Worm (Caenorhabditis elegans) whole organism, young adult: ENCODE results near the gene C34E11.2.

Experiments
- B0019.2 ChIP-seq: fragments of 200-800 bp; sonication (Bioruptor generic); conservative IDR thresholded peaks from 2 replicates; pipeline ENCODE4 v1.3.6; 2022; ENCODE audit warnings: missing genetic modification reagents, missing genetic modification characterization, missing compliant biosample characterization
- B0261.1 ChIP-seq: sonication (generic microtip); optimal IDR thresholded peaks from 2 replicates; lab custom pipeline; 2016; ENCODE audit warnings: mild to moderate bottlenecking, missing genetic modification characterization, moderate library complexity, missing compliant biosample characterization
- F22D6.2 ChIP-seq: sonication (generic microtip); optimal IDR thresholded peaks from 2 replicates; lab custom pipeline; 2016; ENCODE audit warnings: mild to moderate bottlenecking, missing genetic modification characterization, missing compliant biosample characterization
- F33H1.4 ChIP-seq: fragments of 200-800 bp; sonication (Bioruptor generic); IDR thresholded peaks from 2 replicates; pipeline ENCODE4 v1.3.6; 2022; ENCODE audit warnings: missing genetic modification reagents, missing genetic modification characterization, missing compliant biosample characterization
- F39B2.1 ChIP-seq: fragments of 200-800 bp; sonication (Bioruptor generic); IDR thresholded peaks from 2 replicates; pipeline ENCODE4 v1.3.6; 2022; ENCODE audit warnings: missing genetic modification reagents, missing genetic modification characterization, missing compliant biosample characterization
- F57C9.4 ChIP-seq: sonication (generic microtip); optimal IDR thresholded peaks from 2 replicates; lab custom pipeline; 2017; ENCODE audit warnings: mild to moderate bottlenecking, missing genetic modification characterization, missing compliant biosample characterization
- K11D2.4 ChIP-seq: fragments of 200-800 bp; sonication (Bioruptor generic); IDR thresholded peaks from 2 replicates; pipeline ENCODE4 v1.3.6; 2022; ENCODE audit warnings: missing genetic modification reagents, missing genetic modification characterization, missing compliant biosample characterization
- K12H6.12 ChIP-seq: fragments of 200-800 bp; sonication (Bioruptor generic); optimal IDR thresholded peaks from 2 replicates; lab custom pipeline; 2018; ENCODE audit warnings: mild to moderate bottlenecking, missing genetic modification characterization, missing compliant biosample characterization
- T26A5.8 ChIP-seq: sonication (generic microtip); optimal IDR thresholded peaks from 2 replicates; lab custom pipeline; 2016; ENCODE audit warnings: missing genetic modification characterization, missing compliant biosample characterization
- Y67H2A.10 ChIP-seq: fragments of 200-800 bp; sonication (Bioruptor generic); conservative IDR thresholded peaks from 2 replicates; pipeline ENCODE4 v1.3.6; 2022; ENCODE audit warnings: missing genetic modification reagents, missing genetic modification characterization, missing compliant biosample characterization
- Y79H2A.3 ChIP-seq: fragments of 200-800 bp; sonication (Bioruptor generic); conservative IDR thresholded peaks from 2 replicates; pipeline ENCODE4 v1.3.6; 2022; ENCODE audit warnings: missing genetic modification reagents, missing genetic modification characterization, missing compliant biosample characterization
- Y95B8A.8 ChIP-seq: fragments of 200-800 bp; sonication (Bioruptor generic); IDR thresholded peaks from 2 replicates; pipeline ENCODE4 v1.3.6; 2022; ENCODE audit warnings: missing genetic modification reagents, missing genetic modification characterization, missing compliant biosample characterization
- akir-1 ChIP-seq: fragments of 200-800 bp; sonication (Bioruptor generic); optimal IDR thresholded peaks from 2 replicates; lab custom pipeline; 2018; ENCODE audit warnings: mild to moderate bottlenecking, missing genetic modification characterization, moderate library complexity, missing compliant biosample characterization
- athp-1 ChIP-seq: sonication (generic microtip); optimal IDR thresholded peaks from 2 replicates; lab custom pipeline; 2017; ENCODE audit warnings: mild to moderate bottlenecking, missing genetic modification characterization, missing compliant biosample characterization
- cebp-1 ChIP-seq, 2 experiments: fragments of 200-800 bp in 1 of 2; sonication (Bioruptor generic) in 1 of 2; sonication (generic microtip) in 1 of 2; IDR thresholded peaks in 1 of 2; optimal IDR thresholded peaks in 1 of 2; 2 replicates each; pipeline versions ENCODE4 v1.3.6 to Lab custom; 2017 to 2022; ENCODE audit warnings: missing compliant biosample characterization in 2 of 2, missing genetic modification characterization in 2 of 2, mild to moderate bottlenecking in 1 of 2, missing genetic modification reagents in 1 of 2, moderate library complexity in 1 of 2
- cebp-2 ChIP-seq: fragments of 200-800 bp; sonication (Bioruptor generic); IDR thresholded peaks from 2 replicates; pipeline ENCODE4 v1.3.6; 2022; ENCODE audit warnings: missing genetic modification characterization, missing compliant biosample characterization
- ceh-100 ChIP-seq: fragments of 200-800 bp; sonication (Bioruptor generic); IDR thresholded peaks from 2 replicates; pipeline ENCODE4 v1.3.6; 2022; ENCODE audit warnings: missing genetic modification reagents, missing genetic modification characterization, missing compliant biosample characterization
- ceh-27 ChIP-seq: fragments of 200-800 bp; sonication (Bioruptor generic); optimal IDR thresholded peaks from 2 replicates; lab custom pipeline; 2018; ENCODE audit warnings: mild to moderate bottlenecking, missing genetic modification characterization, moderate library complexity, missing compliant biosample characterization
- ceh-40 ChIP-seq: fragments of 200-800 bp; sonication (Bioruptor generic); IDR thresholded peaks from 2 replicates; pipeline ENCODE4 v1.3.6; 2022; ENCODE audit warnings: missing genetic modification characterization, missing compliant biosample characterization
- ceh-58 ChIP-seq: fragments of 200-800 bp; sonication (Bioruptor generic); IDR thresholded peaks from 2 replicates; pipeline ENCODE4 v1.3.6; 2022; ENCODE audit warnings: missing genetic modification characterization, missing compliant biosample characterization
- ceh-91 ChIP-seq: fragments of 200-800 bp; sonication (Bioruptor generic); IDR thresholded peaks from 2 replicates; pipeline ENCODE4 v1.3.6; 2022; ENCODE audit warnings: missing genetic modification reagents, missing genetic modification characterization, missing compliant biosample characterization
- efl-1 ChIP-seq: fragments of 150-350 bp; optimal IDR thresholded peaks from 2 replicates; lab custom pipeline; 2014; ENCODE audit warnings: missing biosample characterization, missing genetic modification reagents, missing genetic modification characterization
- hlh-12 ChIP-seq: sonication (generic microtip); optimal IDR thresholded peaks from 2 replicates; lab custom pipeline; 2016; ENCODE audit warnings: missing genetic modification characterization, missing compliant biosample characterization
- hlh-26 ChIP-seq: fragments of 200-800 bp; sonication (Bioruptor generic); conservative IDR thresholded peaks from 2 replicates; pipeline ENCODE4 v1.3.6; 2022; ENCODE audit warnings: missing genetic modification reagents, missing genetic modification characterization, missing compliant biosample characterization
- let-526 ChIP-seq: fragments of 200-800 bp; sonication (Bioruptor generic); IDR thresholded peaks from 2 replicates; pipeline ENCODE4 v1.3.6; 2022; ENCODE audit warnings: missing genetic modification reagents, missing genetic modification characterization, missing compliant biosample characterization
- lin-35 ChIP-seq, 3 experiments: fragments of 150-350 bp in 2 of 3; sonication (generic microtip) in 1 of 3; optimal IDR thresholded peaks; 2 replicates each; lab custom pipeline; 2014 to 2018; ENCODE audit warnings: missing biosample characterization in 3 of 3, missing genetic modification characterization in 3 of 3, missing genetic modification reagents in 3 of 3
- lsl-1 ChIP-seq: fragments of 200-800 bp; sonication (Bioruptor generic); optimal IDR thresholded peaks from 2 replicates; lab custom pipeline; 2018; ENCODE audit warnings: mild to moderate bottlenecking, missing genetic modification characterization, moderate library complexity, missing compliant biosample characterization
- madf-10 ChIP-seq: sonication (generic microtip); optimal IDR thresholded peaks from 2 replicates; lab custom pipeline; 2016; ENCODE audit warnings: mild to moderate bottlenecking, missing genetic modification characterization, missing compliant biosample characterization
- madf-6 ChIP-seq: fragments of 200-800 bp; sonication (Bioruptor generic); IDR thresholded peaks from 2 replicates; pipeline ENCODE4 v1.3.6; 2022; ENCODE audit warnings: missing genetic modification reagents, missing genetic modification characterization, missing compliant biosample characterization
- madf-8 ChIP-seq: fragments of 200-800 bp; sonication (Bioruptor generic); conservative IDR thresholded peaks from 2 replicates; pipeline ENCODE4 v1.3.6; 2022; ENCODE audit warnings: missing genetic modification reagents, missing genetic modification characterization, missing compliant biosample characterization
- mel-28 ChIP-seq: sonication (generic microtip); optimal IDR thresholded peaks from 2 replicates; lab custom pipeline; 2016; ENCODE audit warnings: borderline replicate concordance, mild to moderate bottlenecking, missing genetic modification characterization, missing compliant biosample characterization
- nfyb-1 ChIP-seq: fragments of 200-800 bp; sonication (Bioruptor generic); IDR thresholded peaks from 2 replicates; pipeline ENCODE4 v1.3.6; 2022; ENCODE audit warnings: missing genetic modification reagents, missing genetic modification characterization, missing compliant biosample characterization
- nhr-120 ChIP-seq: fragments of 200-800 bp; sonication (Bioruptor generic); IDR thresholded peaks from 2 replicates; pipeline ENCODE4 v1.3.6; 2022; ENCODE audit warnings: missing genetic modification characterization, missing compliant biosample characterization
- nhr-80 ChIP-seq: sonication (generic microtip); optimal IDR thresholded peaks from 2 replicates; lab custom pipeline; 2016; ENCODE audit warnings: missing genetic modification characterization, missing compliant biosample characterization
- nhr-90 ChIP-seq: sonication (generic microtip); optimal IDR thresholded peaks from 2 replicates; lab custom pipeline; 2016; ENCODE audit warnings: missing genotype, mild to moderate bottlenecking, missing genetic modification characterization, missing compliant biosample characterization
- rcor-1 ChIP-seq: fragments of 200-800 bp; sonication (Bioruptor generic); IDR thresholded peaks from 2 replicates; pipeline ENCODE4 v1.3.6; 2022; ENCODE audit warnings: missing genetic modification reagents, missing genetic modification characterization, missing compliant biosample characterization
- sptf-2 ChIP-seq: fragments of 200-800 bp; sonication (Bioruptor generic); optimal IDR thresholded peaks from 2 replicates; lab custom pipeline; 2018; ENCODE audit warnings: mild to moderate bottlenecking, missing genetic modification characterization, missing compliant biosample characterization
- unc-130 ChIP-seq: sonication (generic microtip); optimal IDR thresholded peaks from 2 replicates; lab custom pipeline; 2016; ENCODE audit warnings: missing genetic modification reagents, missing genetic modification characterization, missing compliant biosample characterization
- xnd-1 ChIP-seq: sonication (generic microtip); optimal IDR thresholded peaks from 2 replicates; lab custom pipeline; 2016; ENCODE audit warnings: missing genotype, missing genetic modification reagents, missing genetic modification characterization, missing compliant biosample characterization
- zfh-2 ChIP-seq: fragments of 200-800 bp; sonication (Bioruptor generic); conservative IDR thresholded peaks from 2 replicates; pipeline ENCODE4 v1.3.6; 2022; ENCODE audit warnings: missing genetic modification reagents, missing genetic modification characterization, missing compliant biosample characterization
- ztf-26 ChIP-seq: sonication (generic microtip); optimal IDR thresholded peaks from 2 replicates; lab custom pipeline; 2017; ENCODE audit warnings: missing genetic modification characterization, missing compliant biosample characterization

C34E11.2 gene

DNA sequence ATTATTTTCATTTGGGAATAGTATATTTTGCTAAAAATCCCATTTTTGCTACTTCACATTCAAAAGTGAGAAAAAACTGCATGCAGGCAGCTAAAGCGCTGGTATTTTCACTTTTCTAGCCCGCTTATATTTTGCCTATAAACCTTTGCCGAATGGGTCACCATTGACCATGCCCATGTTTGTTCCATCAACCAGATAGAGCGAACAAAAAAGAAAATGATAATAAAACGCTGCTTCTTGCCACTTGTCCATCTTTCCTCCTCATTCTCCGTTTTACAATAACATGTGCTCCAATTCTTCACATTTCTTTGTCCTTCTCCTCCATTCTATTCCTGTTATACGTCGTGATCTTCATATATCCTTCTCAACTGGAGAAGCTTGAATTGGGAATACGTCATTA is 9.2 kb upstream of the C34E11.2 start, which contains the start of gene tag-241:
Gene tag-241, plus strand, starts transcription at position 301 of the 400 bp plus-strand sequence.
- TF ChIP-seq sptf-2 (GFP tag; lab: Kevin White, UChicago) (no peak), ceh-91 (no peak), ceh-58 (GFP tag; lab: Robert Waterston, UW) (no peak), efl-1 (GFP tag; lab: Kevin White, UChicago) (no peak), hlh-12 (tag; lab: Kevin White, UChicago) (no peak), lin-35 (GFP tag; optimal IDR thresholded peaks at IDR 0.05; lab: Kevin White, UChicago) (no peak), K12H6.12 (tag; lab: Kevin White, UChicago) (no peak), hlh-26 (GFP tag; lab: Robert Waterston, UW) (no peak), B0019.2 (GFP tag; lab: Robert Waterston, UW) (no peak)

DNA sequence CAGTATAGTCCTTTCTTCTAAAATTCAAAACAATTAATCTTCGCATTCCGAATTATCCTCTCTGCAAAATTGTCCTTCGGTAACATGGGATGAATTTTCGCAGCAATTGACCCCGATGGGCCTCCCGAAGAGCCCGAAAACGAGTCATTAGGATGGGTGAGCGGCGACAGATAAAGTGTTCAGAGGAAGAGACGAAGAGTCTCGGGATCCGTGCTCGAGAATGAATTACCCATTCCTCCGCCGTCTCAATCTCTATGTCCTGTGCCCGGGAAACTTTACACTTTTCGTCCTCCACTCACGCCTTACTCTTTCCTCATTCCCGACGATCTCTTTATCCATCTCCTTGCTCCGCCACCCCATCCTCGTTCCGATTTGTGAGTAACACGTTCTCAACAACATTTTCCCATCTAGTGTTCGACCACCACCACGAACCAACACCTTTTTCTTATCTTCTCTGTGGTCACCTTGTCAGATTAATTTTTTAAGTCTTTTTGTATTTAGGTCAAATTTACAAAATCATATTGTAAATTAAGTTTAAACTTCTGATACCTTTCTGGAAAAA is 6.7 kb upstream of the C34E11.2 start:
- TF ChIP-seq K11D2.4 (GFP tag; lab: Robert Waterston, UW) (no peak), cebp-2 (GFP tag; lab: Robert Waterston, UW) (no peak), unc-130 (GFP tag; lab: Kevin White, UChicago) (no peak), akir-1 (GFP tag; lab: Kevin White, UChicago) (no peak), Y79H2A.3 (GFP tag; lab: Robert Waterston, UW) (no peak), F22D6.2 (no peak), sptf-2 (GFP tag; lab: Kevin White, UChicago) (no peak), nhr-120 (GFP tag; lab: Robert Waterston, UW) (no peak), rcor-1 (GFP tag; lab: Robert Waterston, UW) (no peak), F39B2.1 (GFP tag; lab: Robert Waterston, UW) (no peak), let-526 (GFP tag; lab: Robert Waterston, UW) (no peak)

DNA sequence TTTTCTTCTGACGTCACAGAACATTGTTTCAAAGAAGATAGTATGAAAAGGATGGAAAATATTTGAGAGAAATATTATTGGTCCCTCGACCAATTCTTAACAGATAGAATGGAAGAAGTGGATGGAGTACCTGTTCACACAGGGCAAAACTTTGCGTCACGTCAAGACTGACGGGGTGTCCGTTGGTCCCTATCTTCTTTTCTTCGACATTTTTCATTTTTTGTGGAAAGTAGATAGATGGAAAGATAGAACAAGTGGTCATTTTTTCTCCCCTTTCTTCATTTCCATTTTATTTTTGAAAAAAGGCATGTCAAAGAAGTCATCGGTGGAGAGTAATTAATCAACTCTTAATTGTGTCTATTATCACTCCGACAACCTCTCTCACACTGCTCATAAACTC is 4.2 kb upstream of the C34E11.2 start:
- no peak for TF ChIP-seq F57C9.4
- no peak for TF ChIP-seq let-526 (GFP tag; lab: Robert Waterston, UW)
- no peak for TF ChIP-seq nhr-90
- TF ChIP-seq madf-6 (GFP tag; lab: Robert Waterston, UW): no peak
- no peak for TF ChIP-seq mel-28 (tag; lab: Kevin White, UChicago)
- TF ChIP-seq nfyb-1 (GFP tag; lab: Robert Waterston, UW): no peak
- no peak for TF ChIP-seq B0261.1 (tag; lab: Kevin White, UChicago)
- no peak for TF ChIP-seq ceh-40 (GFP tag; lab: Robert Waterston, UW)
- no peak for TF ChIP-seq T26A5.8
- no peak for TF ChIP-seq lsl-1
- no peak for TF ChIP-seq xnd-1 (tag; lab: Kevin White, UChicago)
- TF ChIP-seq nhr-80: no peak
- no peak for TF ChIP-seq unc-130 (GFP tag; lab: Kevin White, UChicago)
- TF ChIP-seq Y67H2A.10 (GFP tag; lab: Robert Waterston, UW): no peak
- TF ChIP-seq ceh-27 (GFP tag; lab: Kevin White, UChicago): no peak

DNA sequence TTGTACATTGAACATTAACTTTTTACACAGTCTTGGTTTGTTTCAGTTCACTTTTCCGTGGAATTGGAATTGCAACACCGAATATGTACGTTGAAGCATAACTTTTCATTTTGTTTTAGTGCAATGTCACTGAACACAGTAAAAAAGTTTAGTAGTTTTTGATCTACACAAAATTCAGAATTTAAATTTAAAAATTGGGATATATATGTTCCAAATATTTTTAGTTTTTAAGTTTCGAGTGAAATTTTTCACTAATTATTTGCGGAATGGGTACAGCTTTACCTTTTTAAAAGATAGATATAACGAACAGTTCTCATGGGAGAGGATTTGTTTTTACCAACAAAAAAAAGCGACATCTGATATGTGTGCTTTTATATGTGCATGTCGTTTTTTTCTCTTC is 2.3 kb upstream of the C34E11.2 start:
- no peak for TF ChIP-seq ceh-100 (GFP tag; lab: Robert Waterston, UW)
- no peak for TF ChIP-seq madf-8 (GFP tag; lab: Robert Waterston, UW)
- no peak for TF ChIP-seq unc-130 (GFP tag; lab: Kevin White, UChicago)
- no peak for TF ChIP-seq madf-10
- no peak for TF ChIP-seq zfh-2 (GFP tag; lab: Robert Waterston, UW)
- TF ChIP-seq athp-1 (tag; lab: Kevin White, UChicago): no peak
- TF ChIP-seq cebp-1 (GFP tag; IDR thresholded peaks at IDR 0.05; lab: Robert Waterston, UW): no peak
- TF ChIP-seq cebp-1 (tag; optimal IDR thresholded peaks at IDR 0.05; lab: Kevin White, UChicago): no peak
- no peak for TF ChIP-seq F33H1.4 (GFP tag; lab: Robert Waterston, UW)
- no peak for TF ChIP-seq ztf-26 (tag; lab: Kevin White, UChicago)
- no peak for TF ChIP-seq Y95B8A.8
